Fruit fly (Drosophila melanogaster) whole organism, larva: ENCODE data around the gene CG42727.

ENCODE experiments used
- noc ChIP-seq: fragments of 200-800 bp; sonication (Bioruptor generic); optimal IDR thresholded peaks from 3 replicates; lab custom pipeline; 2019; ENCODE audit warnings: missing biosample characterization, mild to moderate bottlenecking, missing genetic modification characterization, moderate library complexity

Gene CG42727

dm6 chr3R:15342926-15343685 is 4.7 kb upstream of the CG42727 start, which contains the start of gene Nagk:
Nagk (minus strand) TSS chr3R:15343256.
- TF ChIP-seq noc (tag; lab: Kevin White, UChicago): peak; percentile 75

dm6 chr3R:15345198-15346017 is 2.4 kb upstream of the CG42727 start:
- peak; percentile 22 for TF ChIP-seq noc (tag; lab: Kevin White, UChicago)

dm6 chr3R:15346018-15346383 is 1.8 kb upstream of the CG42727 start, which contains the start of the genes Surf4 and CG31301:
Surf4 (minus strand) TSS chr3R:15346176.
CG31301 (plus strand) TSS chr3R:15346205.
- no peak for TF ChIP-seq noc (tag; lab: Kevin White, UChicago)

- TF ChIP-seq noc (tag; lab: Kevin White, UChicago): peak; percentile 47
These were observed 3.2 kb downstream of the CG42727 start, which contains the start of the genes Trs33 and Tmtc4 for dm6 chr3R:15350993-15351426. Trs33 (minus strand) TSS chr3R:15350995. Tmtc4 (plus strand) TSS chr3R:15351225.

- TF ChIP-seq noc (tag; lab: Kevin White, UChicago): no peak
These were observed 6.2 kb downstream of the CG42727 start for dm6 chr3R:15354019-15354418.

dm6 chr3R:15356152-15356551 is 8.3 kb downstream of the CG42727 start:
- no peak for TF ChIP-seq noc (tag; lab: Kevin White, UChicago)

- TF ChIP-seq noc (tag; lab: Kevin White, UChicago): peak; percentile 88
These were observed 9.0 kb downstream of the CG42727 start, which contains the start of the genes Atg4b and Hibch for dm6 chr3R:15356645-15357431. Atg4b (minus strand) TSS chr3R:15356924. Hibch (plus strand) TSS chr3R:15357229.

- TF ChIP-seq noc (tag; lab: Kevin White, UChicago): no peak
These were observed 13.6 kb downstream of the CG42727 start, which contains the start of the genes Cog2 and Trax for dm6 chr3R:15361490-15361889. Cog2 (minus strand) TSS chr3R:15361657. Trax (plus strand) TSS chr3R:15361692.

dm6 chr3R:15363608-15364007 is 15.8 kb downstream of the CG42727 start, which contains the start of gene CG6171:
CG6171 (minus strand) TSS chr3R:15363857.
- no peak for TF ChIP-seq noc (tag; lab: Kevin White, UChicago)

dm6 chr3R:15366839-15367238 is 19.0 kb downstream of the CG42727 start:
- TF ChIP-seq noc (tag; lab: Kevin White, UChicago): no peak

- no peak for TF ChIP-seq noc (tag; lab: Kevin White, UChicago)
These were observed 19.6 kb downstream of the CG42727 start, which contains the start of gene CG34404 for dm6 chr3R:15367477-15367876. CG34404 (minus strand) TSS chr3R:15367665.

- TF ChIP-seq noc (tag; lab: Kevin White, UChicago): no peak
These were observed 21.9 kb downstream of the CG42727 start, which contains the start of gene CG14868 for dm6 chr3R:15369742-15370141. CG14868 (minus strand) TSS chr3R:15369945.

- peak; percentile 52 for TF ChIP-seq noc (tag; lab: Kevin White, UChicago)
These were observed 24.0 kb downstream of the CG42727 start, which contains the start of the genes Ccm3 and CG6136 for dm6 chr3R:15371833-15372232. Ccm3 (plus strand) TSS chr3R:15371957. CG6136 (minus strand) TSS chr3R:15372212.

- TF ChIP-seq noc (tag; lab: Kevin White, UChicago): no peak
These were observed 26.5 kb downstream of the CG42727 start, which contains the start of gene Rbp for dm6 chr3R:15374397-15374796. Rbp (plus strand) TSS chr3R:15374635.

dm6 chr3R:15375470-15375869 is 27.6 kb downstream of the CG42727 start:
- no peak for TF ChIP-seq noc (tag; lab: Kevin White, UChicago)
